Fruit fly (Drosophila melanogaster) whole organism, embryonic: ENCODE measurements around the gene CG32354.
A peak's percentile ranks its signal among the peaks of the same experiment; 100 is the strongest.

Source experiments
- C15 ChIP-seq: fragments of 200-800 bp; sonication (Bioruptor generic); IDR thresholded peaks from 3 replicates; pipeline ENCODE4 v1.3.6; 2022; ENCODE audit warnings: missing biosample characterization, missing genetic modification characterization
- CG10543 ChIP-seq: fragments of 200-800 bp; sonication (Bioruptor generic); optimal IDR thresholded peaks from 3 replicates; lab custom pipeline; 2017; ENCODE audit warnings: missing biosample characterization, mild to moderate bottlenecking, missing genetic modification characterization, moderate library complexity
- CG11723 ChIP-seq: fragments of 200-800 bp; sonication (Bioruptor generic); optimal IDR thresholded peaks from 2 replicates; lab custom pipeline; 2017; ENCODE audit warnings: missing biosample characterization, mild to moderate bottlenecking, missing genetic modification characterization
- CG14965 ChIP-seq: fragments of 200-800 bp; sonication (Bioruptor generic); optimal IDR thresholded peaks from 2 replicates; lab custom pipeline; 2016; ENCODE audit warnings: missing biosample characterization, missing genetic modification characterization, borderline replicate concordance
- CG15479 ChIP-seq: fragments of 200-800 bp; sonication (Bioruptor generic); optimal IDR thresholded peaks from 3 replicates; lab custom pipeline; 2019; ENCODE audit warnings: missing biosample characterization, mild to moderate bottlenecking, missing genetic modification characterization, moderate library complexity
- CG17359 ChIP-seq: fragments of 200-800 bp; sonication (Bioruptor generic); optimal IDR thresholded peaks from 3 replicates; lab custom pipeline; 2018; ENCODE audit warnings: missing biosample characterization, mild to moderate bottlenecking, missing genetic modification characterization, moderate library complexity
- CG17829 ChIP-seq: fragments of 200-800 bp; optimal IDR thresholded peaks from 2 replicates; lab custom pipeline; 2019; ENCODE audit warnings: missing biosample characterization, mild to moderate bottlenecking, missing genetic modification characterization, moderate library complexity
- CG18599 ChIP-seq: fragments of 200-800 bp; sonication (Bioruptor generic); optimal IDR thresholded peaks from 3 replicates; lab custom pipeline; 2017; ENCODE audit warnings: missing biosample characterization, missing genetic modification characterization, mild to moderate bottlenecking, moderate library complexity, missing genetic modification reagents
- CG18764 ChIP-seq: fragments of 200-800 bp; sonication (Bioruptor generic); optimal IDR thresholded peaks from 3 replicates; lab custom pipeline; 2016; ENCODE audit warnings: missing biosample characterization, missing genetic modification characterization
- CG2120 ChIP-seq: fragments of 200-800 bp; sonication (Bioruptor generic); optimal IDR thresholded peaks from 3 replicates; lab custom pipeline; 2016; ENCODE audit warnings: missing biosample characterization, missing genetic modification characterization
- CG32767 ChIP-seq: fragments of 200-800 bp; sonication (Bioruptor generic); IDR thresholded peaks from 2 replicates; pipeline ENCODE4 v1.3.6; 2022; ENCODE audit warnings: missing biosample characterization, missing genetic modification characterization
- CG32772 ChIP-seq: fragments of 200-800 bp; sonication (Bioruptor generic); IDR thresholded peaks from 2 replicates; pipeline ENCODE4 v1.3.6; 2022; ENCODE audit warnings: missing biosample characterization, missing genetic modification characterization
- CG34422 ChIP-seq: fragments of 200-800 bp; sonication (Bioruptor generic); IDR thresholded peaks from 3 replicates; pipeline ENCODE4 v1.3.6; 2022; ENCODE audit warnings: missing biosample characterization, missing genetic modification characterization
- CG5245 ChIP-seq: fragments of 200-800 bp; sonication (Bioruptor generic); optimal IDR thresholded peaks from 3 replicates; lab custom pipeline; 2016; ENCODE audit warnings: missing biosample characterization, missing genetic modification characterization
- CG6254 ChIP-seq: fragments of 200-800 bp; sonication (Bioruptor generic); optimal IDR thresholded peaks from 3 replicates; lab custom pipeline; 2017; ENCODE audit warnings: mild to moderate bottlenecking, missing biosample characterization, missing genetic modification reagents, missing genetic modification characterization
- CG6683 ChIP-seq: fragments of 200-800 bp; sonication (Bioruptor generic); optimal IDR thresholded peaks from 2 replicates; lab custom pipeline; 2017; ENCODE audit warnings: missing biosample characterization, mild to moderate bottlenecking, missing genetic modification characterization, missing genetic modification reagents
- CG6791 ChIP-seq: fragments of 200-800 bp; sonication (Bioruptor generic); IDR thresholded peaks from 3 replicates; pipeline ENCODE4 v1.3.6; 2022; ENCODE audit warnings: missing biosample characterization, missing genetic modification characterization; ENCODE audit not compliant: partially characterized antibody
- CG7987 ChIP-seq: fragments of 200-800 bp; sonication (Bioruptor generic); optimal IDR thresholded peaks from 2 replicates; lab custom pipeline; 2018; ENCODE audit warnings: missing biosample characterization, mild to moderate bottlenecking, missing genetic modification characterization, moderate library complexity
- CG8944 ChIP-seq: fragments of 200-800 bp; sonication (Bioruptor generic); optimal IDR thresholded peaks from 3 replicates; lab custom pipeline; 2016; ENCODE audit warnings: missing biosample characterization, missing genetic modification characterization
- CG9727 ChIP-seq: fragments of 200-800 bp; sonication (Bioruptor generic); optimal IDR thresholded peaks from 3 replicates; lab custom pipeline; 2017; ENCODE audit warnings: missing biosample characterization, mild to moderate bottlenecking, missing genetic modification characterization
- CG9876 ChIP-seq: fragments of 200-800 bp; sonication (Bioruptor generic); optimal IDR thresholded peaks from 2 replicates; lab custom pipeline; 2016; ENCODE audit warnings: missing biosample characterization, missing genetic modification characterization
- Camta ChIP-seq: fragments of 200-800 bp; sonication (Bioruptor generic); optimal IDR thresholded peaks from 2 replicates; lab custom pipeline; 2016; ENCODE audit warnings: missing biosample characterization, missing genetic modification characterization
- D19B ChIP-seq: fragments of 200-800 bp; sonication (Bioruptor generic); optimal IDR thresholded peaks from 2 replicates; lab custom pipeline; 2017; ENCODE audit warnings: missing biosample characterization, mild to moderate bottlenecking, missing genetic modification characterization
- Dad ChIP-seq: fragments of 200-800 bp; sonication (Bioruptor generic); optimal IDR thresholded peaks from 3 replicates; lab custom pipeline; 2016; ENCODE audit warnings: missing biosample characterization, missing genetic modification characterization
- Dbx ChIP-seq: fragments of 200-800 bp; sonication (Bioruptor generic); IDR thresholded peaks from 3 replicates; pipeline ENCODE4 v1.3.6; 2022; ENCODE audit warnings: missing biosample characterization, missing genetic modification characterization
- Hmx ChIP-seq: fragments of 200-800 bp; sonication (Bioruptor generic); optimal IDR thresholded peaks from 2 replicates; lab custom pipeline; 2016; ENCODE audit warnings: missing biosample characterization, missing genetic modification characterization
- Lim3 ChIP-seq: fragments of 200-800 bp; sonication (Bioruptor generic); IDR thresholded peaks from 2 replicates; pipeline ENCODE4 v1.3.6; 2022; ENCODE audit warnings: missing biosample characterization, missing genetic modification characterization
- Max ChIP-seq: fragments of 200-800 bp; sonication (Bioruptor generic); optimal IDR thresholded peaks from 2 replicates; lab custom pipeline; 2016; ENCODE audit warnings: missing biosample characterization, mild to moderate bottlenecking, missing genetic modification characterization
- Oaz ChIP-seq: fragments of 200-800 bp; sonication (Bioruptor generic); IDR thresholded peaks from 2 replicates; pipeline ENCODE4 v1.3.6; 2022; ENCODE audit warnings: missing biosample characterization, missing genetic modification characterization
- Ravus ChIP-seq: fragments of 200-800 bp; sonication (Bioruptor generic); IDR thresholded peaks from 2 replicates; pipeline ENCODE4 v1.3.6; 2022; ENCODE audit warnings: missing biosample characterization, missing genetic modification characterization
- Xbp1 ChIP-seq: fragments of 200-800 bp; sonication (Bioruptor generic); optimal IDR thresholded peaks from 3 replicates; lab custom pipeline; 2016; ENCODE audit warnings: missing biosample characterization, mild to moderate bottlenecking, missing genetic modification characterization
- chm ChIP-seq: fragments of 200-800 bp; sonication (Bioruptor generic); IDR thresholded peaks from 2 replicates; pipeline ENCODE4 v1.3.6; 2022; ENCODE audit warnings: missing biosample characterization, missing genetic modification characterization
- crol ChIP-seq: fragments of 200-800 bp; sonication (Bioruptor generic); IDR thresholded peaks from 2 replicates; pipeline ENCODE4 v1.3.6; 2022; ENCODE audit warnings: missing biosample characterization, missing genetic modification characterization
- en ChIP-seq: fragments of 200-800 bp; sonication (Bioruptor generic); optimal IDR thresholded peaks from 2 replicates; lab custom pipeline; 2016; ENCODE audit warnings: missing biosample characterization, missing genetic modification characterization
- esg ChIP-seq: fragments of 200-800 bp; sonication (Bioruptor generic); conservative IDR thresholded peaks from 2 replicates; pipeline ENCODE4 v1.3.6; 2022; ENCODE audit warnings: missing biosample characterization, missing genetic modification characterization
- fru ChIP-seq: fragments of >200 bp; optimal IDR thresholded peaks from 2 replicates; lab custom pipeline; 2017
- ham ChIP-seq: fragments of 200-800 bp; sonication (Bioruptor generic); IDR thresholded peaks from 2 replicates; pipeline ENCODE4 v1.3.6; 2022; ENCODE audit warnings: missing biosample characterization, missing genetic modification characterization
- knrl ChIP-seq: fragments of 200-800 bp; sonication (Bioruptor generic); IDR thresholded peaks from 3 replicates; pipeline ENCODE4 v1.3.6; 2022; ENCODE audit warnings: missing biosample characterization, missing genetic modification characterization; ENCODE audit not compliant: partially characterized antibody
- lbe ChIP-seq: fragments of 200-800 bp; sonication (Bioruptor generic); optimal IDR thresholded peaks from 2 replicates; lab custom pipeline; 2016; ENCODE audit warnings: missing biosample characterization, mild to moderate bottlenecking, missing genetic modification characterization
- lola ChIP-seq, 3 experiments: fragments of >200 bp in 2 of 3; fragments of 200-800 bp in 1 of 3; sonication (Bioruptor generic) in 1 of 3; optimal IDR thresholded peaks; 2 replicates each; lab custom pipeline; 2017 to 2019; ENCODE audit warnings: missing biosample characterization in 3 of 3, missing genetic modification characterization in 3 of 3, mild to moderate bottlenecking in 1 of 3, moderate library complexity in 1 of 3
- maf-S ChIP-seq: fragments of 200-800 bp; sonication (Bioruptor generic); optimal IDR thresholded peaks from 2 replicates; lab custom pipeline; 2016; ENCODE audit warnings: missing biosample characterization, missing genetic modification characterization
- mirr ChIP-seq: fragments of 200-800 bp; sonication (Bioruptor generic); optimal IDR thresholded peaks from 3 replicates; lab custom pipeline; 2018; ENCODE audit warnings: missing biosample characterization, mild to moderate bottlenecking, missing genetic modification characterization
- odd ChIP-seq: fragments of 200-800 bp; sonication (Bioruptor generic); optimal IDR thresholded peaks from 2 replicates; lab custom pipeline; 2017; ENCODE audit warnings: missing biosample characterization, mild to moderate bottlenecking, missing genetic modification characterization
- pfk ChIP-seq: fragments of 200-800 bp; sonication (Bioruptor generic); optimal IDR thresholded peaks from 2 replicates; lab custom pipeline; 2018; ENCODE audit warnings: missing biosample characterization, mild to moderate bottlenecking, missing genetic modification characterization, moderate library complexity
- prd ChIP-seq, 3 experiments: fragments of >200 bp in 2 of 3; fragments of 200-800 bp in 1 of 3; sonication (Bioruptor generic) in 1 of 3; optimal IDR thresholded peaks in 2 of 3; IDR thresholded peaks in 1 of 3; 2 replicates in 2 of 3; 3 replicates in 1 of 3; pipeline versions ENCODE4 v1.3.6 to Lab custom; 2017 to 2022; ENCODE audit warnings: missing biosample characterization in 1 of 3, missing genetic modification characterization in 1 of 3
- seq ChIP-seq: fragments of 200-800 bp; sonication (Bioruptor generic); IDR thresholded peaks from 2 replicates; pipeline ENCODE4 v1.3.6; 2022; ENCODE audit warnings: missing biosample characterization, missing genetic modification characterization
- sug ChIP-seq: fragments of 200-800 bp; optimal IDR thresholded peaks from 2 replicates; lab custom pipeline; 2019; ENCODE audit warnings: missing biosample characterization, mild to moderate bottlenecking, missing genetic modification characterization, moderate library complexity
- tna ChIP-seq: fragments of 200-800 bp; sonication (Bioruptor generic); IDR thresholded peaks from 2 replicates; pipeline ENCODE4 v1.3.6; 2022; ENCODE audit warnings: missing biosample characterization, missing genetic modification characterization; ENCODE audit not compliant: partially characterized antibody
- yki ChIP-seq: fragments of >200 bp; optimal IDR thresholded peaks from 3 replicates; lab custom pipeline; 2018
- zfh2 ChIP-seq: fragments of 200-800 bp; sonication (Bioruptor generic); optimal IDR thresholded peaks from 2 replicates; lab custom pipeline; 2016; ENCODE audit warnings: missing biosample characterization, missing genetic modification characterization

Gene CG32354

dm6 chr3L:8440771-8441549 lies 19.0 kb upstream of the CG32354 start (continued):
- TF ChIP-seq CG9727 (GFP tag; lab: Kevin White, UChicago) (no peak), CG18764 (GFP tag; lab: Kevin White, UChicago) (no peak), CG6791 (GFP tag; lab: Robert Waterston, UW) (no peak), Hmx (GFP tag; lab: Kevin White, UChicago) (no peak), lola (GFP tag; optimal IDR thresholded peaks at IDR 0.05; lab: Kevin White, UChicago) (no peak), Dad (GFP tag; lab: Kevin White, UChicago) (peak; percentile 31), CG7987 (GFP tag; lab: Kevin White, UChicago) (no peak), Camta (GFP tag; lab: Kevin White, UChicago) (peak; percentile 19), D19B (no peak), CG9876 (no peak), mirr (GFP tag; lab: Kevin White, UChicago) (no peak), CG18599 (GFP tag; lab: Kevin White, UChicago) (no peak), chm (GFP tag; lab: Robert Waterston, UW) (no peak), Lim3 (GFP tag; lab: Robert Waterston, UW) (no peak), odd (GFP tag; lab: Kevin White, UChicago) (no peak), CG17359 (tag; lab: Kevin White, UChicago) (peak; percentile 50), C15 (no peak), CG17829 (tag; lab: Kevin White, UChicago) (no peak), zfh2 (GFP tag; lab: Kevin White, UChicago) (peak; percentile 21), CG5245 (GFP tag; lab: Kevin White, UChicago) (no peak), knrl (GFP tag; lab: Robert Waterston, UW) (no peak), seq (no peak; the same call in 1 of the 2 replicates), lbe (GFP tag; lab: Kevin White, UChicago) (no peak), Oaz (GFP tag; lab: Robert Waterston, UW) (no peak), yki (lab: Kevin White, UChicago) (no peak), crol (no peak), Max (GFP tag; lab: Kevin White, UChicago) (no peak), CG32772 (GFP tag; lab: Robert Waterston, UW) (no peak), en (GFP tag; lab: Kevin White, UChicago) (peak; percentile 10), Dbx (no peak; the same call in 2 of the 3 replicates), CG15479 (GFP tag; lab: Kevin White, UChicago) (no peak), CG11723 (GFP tag; lab: Kevin White, UChicago) (no peak), pfk (GFP tag; lab: Kevin White, UChicago) (no peak), ham (GFP tag; lab: Robert Waterston, UW) (no peak), CG14965 (GFP tag; lab: Kevin White, UChicago) (no peak), CG32767 (GFP tag; lab: Robert Waterston, UW) (no peak; the same call in 1 of the 2 replicates), Xbp1 (GFP tag; lab: Kevin White, UChicago) (peak; percentile 41), CG6254 (GFP tag; lab: Kevin White, UChicago) (no peak), CG10543 (GFP tag; lab: Kevin White, UChicago) (no peak), maf-S (GFP tag; lab: Kevin White, UChicago) (no peak), CG8944 (GFP tag; lab: Kevin White, UChicago) (peak; percentile 6), fru (lab: Kevin White, UChicago) (no peak), CG34422 (GFP tag; lab: Robert Waterston, UW) (no peak), Ravus (GFP tag; lab: Robert Waterston, UW) (no peak), prd (optimal IDR thresholded peaks at IDR 0.05; lab: Kevin White, UChicago) (no peak), prd (GFP tag; IDR thresholded peaks at IDR 0.05; lab: Robert Waterston, UW) (no peak), tna (GFP tag; lab: Robert Waterston, UW) (no peak), CG6683 (GFP tag; lab: Kevin White, UChicago) (no peak), CG2120 (GFP tag; lab: Kevin White, UChicago) (peak; percentile 58), sug (tag; lab: Kevin White, UChicago) (no peak), esg (GFP tag; lab: Robert Waterston, UW) (no peak)
